Fruit fly (Drosophila melanogaster): ENCODE results near the gene Dpm1.

- TF ChIP-seq CG7045 (GFP tag; optimal IDR thresholded peaks at IDR 0.05) (no peak), CG5204 (GFP tag; optimal IDR thresholded peaks at IDR 0.05) (no peak), ovo (GFP tag; optimal IDR thresholded peaks at IDR 0.05) (no peak), CG11617 (GFP tag; optimal IDR thresholded peaks at IDR 0.05) (no peak), tj (GFP tag; optimal IDR thresholded peaks at IDR 0.05) (no peak), CG14711 (tag; optimal IDR thresholded peaks at IDR 0.05) (no peak)
Observed at dm6 chr2L:19526844-19527243, 676 bp upstream of the Dpm1 start.

All from whole organism, adult.